Worm (Caenorhabditis elegans) whole organism, late embryonic: Measurements from ENCODE around the gene F44D12.6.
"Not testable (repeated sequence)": the region's sequence is repeated elsewhere in the genome, so short reads cannot be mapped to it uniquely, and the experiment has no call there.

Experiments used
- C08G9.2 ChIP-seq: sonication (generic microtip); optimal IDR thresholded peaks from 2 replicates; lab custom pipeline; 2016; ENCODE audit warnings: mild to moderate bottlenecking, missing genetic modification characterization, moderate library complexity, missing compliant biosample characterization
- F13H6.1 ChIP-seq: sonication (generic microtip); optimal IDR thresholded peaks from 2 replicates; lab custom pipeline; 2016; ENCODE audit warnings: missing genetic modification characterization, missing compliant biosample characterization
- K09A11.1 ChIP-seq: sonication (generic microtip); optimal IDR thresholded peaks from 2 replicates; lab custom pipeline; 2017; ENCODE audit warnings: antibody characterized with exemption, mild to moderate bottlenecking, missing genetic modification characterization, missing compliant biosample characterization; ENCODE audit not compliant: insufficient read depth
- ahr-1 ChIP-seq: sonication (generic microtip); optimal IDR thresholded peaks from 2 replicates; lab custom pipeline; 2016; ENCODE audit warnings: missing genetic modification characterization, missing compliant biosample characterization
- ama-1 ChIP-seq: fragments of 150-350 bp; optimal IDR thresholded peaks from 2 replicates; lab custom pipeline; 2014
- ceh-18 ChIP-seq: sonication (generic microtip); optimal IDR thresholded peaks from 2 replicates; lab custom pipeline; 2016; ENCODE audit warnings: missing genetic modification characterization, missing compliant biosample characterization
- ceh-31 ChIP-seq: sonication (generic microtip); optimal IDR thresholded peaks from 2 replicates; lab custom pipeline; 2016; ENCODE audit warnings: missing genetic modification characterization, missing compliant biosample characterization
- ceh-34 ChIP-seq: sonication (generic microtip); optimal IDR thresholded peaks from 2 replicates; lab custom pipeline; 2016; ENCODE audit warnings: mild to moderate bottlenecking, missing genetic modification characterization, missing compliant biosample characterization
- ceh-48 ChIP-seq: sonication (generic microtip); optimal IDR thresholded peaks from 2 replicates; lab custom pipeline; 2016; ENCODE audit warnings: missing genetic modification characterization, inconsistent platforms, missing compliant biosample characterization
- ceh-6 ChIP-seq: fragments of 200-800 bp; sonication (Bioruptor generic); optimal IDR thresholded peaks from 2 replicates; lab custom pipeline; 2018; ENCODE audit warnings: mild to moderate bottlenecking, missing genetic modification characterization, missing compliant biosample characterization
- ceh-9 ChIP-seq: sonication (generic microtip); optimal IDR thresholded peaks from 2 replicates; lab custom pipeline; 2016; ENCODE audit warnings: mild to moderate bottlenecking, missing genetic modification characterization, inconsistent platforms, missing compliant biosample characterization
- dmd-4 ChIP-seq: sonication (generic microtip); optimal IDR thresholded peaks from 2 replicates; lab custom pipeline; 2016; ENCODE audit warnings: borderline replicate concordance, missing genetic modification characterization, missing compliant biosample characterization
- ets-4 ChIP-seq: sonication (generic microtip); optimal IDR thresholded peaks from 2 replicates; lab custom pipeline; 2016; ENCODE audit warnings: missing genetic modification characterization, missing compliant biosample characterization
- fax-1 ChIP-seq: sonication (generic microtip); optimal IDR thresholded peaks from 2 replicates; lab custom pipeline; 2016; ENCODE audit warnings: missing genotype, missing genetic modification characterization, missing compliant biosample characterization
- fkh-6 ChIP-seq: sonication (generic microtip); optimal IDR thresholded peaks from 2 replicates; lab custom pipeline; 2016; ENCODE audit warnings: missing genetic modification characterization, missing compliant biosample characterization
- hlh-30 ChIP-seq: sonication (generic microtip); optimal IDR thresholded peaks from 2 replicates; lab custom pipeline; 2017; ENCODE audit warnings: antibody characterized with exemption, missing genetic modification characterization, missing compliant biosample characterization; ENCODE audit not compliant: insufficient read depth
- hlh-6 ChIP-seq: sonication (generic microtip); optimal IDR thresholded peaks from 2 replicates; lab custom pipeline; 2016; ENCODE audit warnings: missing genotype, missing genetic modification characterization, missing compliant biosample characterization
- hlh-8 ChIP-seq: sonication (generic microtip); optimal IDR thresholded peaks from 2 replicates; lab custom pipeline; 2016; ENCODE audit warnings: missing genotype, missing genetic modification characterization, missing compliant biosample characterization
- lim-6 ChIP-seq: sonication (generic microtip); optimal IDR thresholded peaks from 2 replicates; lab custom pipeline; 2016; ENCODE audit warnings: missing genetic modification characterization, missing compliant biosample characterization
- lin-11 ChIP-seq: fragments of 200-800 bp; sonication (Bioruptor generic); optimal IDR thresholded peaks from 2 replicates; lab custom pipeline; 2018; ENCODE audit warnings: mild to moderate bottlenecking, missing genetic modification characterization, missing compliant biosample characterization
- nhr-232 ChIP-seq: sonication (generic microtip); optimal IDR thresholded peaks from 2 replicates; lab custom pipeline; 2016; ENCODE audit warnings: missing genetic modification characterization, missing compliant biosample characterization
- npax-4 ChIP-seq: sonication (generic microtip); optimal IDR thresholded peaks from 2 replicates; lab custom pipeline; 2016; ENCODE audit warnings: missing genetic modification characterization, missing compliant biosample characterization
- odd-2 ChIP-seq: sonication (generic microtip); optimal IDR thresholded peaks from 2 replicates; lab custom pipeline; 2017; ENCODE audit warnings: antibody characterized with exemption, mild to moderate bottlenecking, missing genetic modification characterization, missing compliant biosample characterization
- pag-3 ChIP-seq: sonication (generic microtip); optimal IDR thresholded peaks from 2 replicates; lab custom pipeline; 2016; ENCODE audit warnings: missing compliant biosample characterization, missing genetic modification characterization, borderline replicate concordance
- pat-9 ChIP-seq: fragments of 200-800 bp; sonication (Bioruptor generic); optimal IDR thresholded peaks from 2 replicates; lab custom pipeline; 2018; ENCODE audit warnings: mild to moderate bottlenecking, missing genetic modification characterization, moderate library complexity, missing compliant biosample characterization
- pax-1 ChIP-seq: fragments of 150-350 bp; optimal IDR thresholded peaks from 2 replicates; lab custom pipeline; 2014; ENCODE audit warnings: missing biosample characterization, missing genetic modification characterization
- sdc-2 ChIP-seq: sonication (generic microtip); optimal IDR thresholded peaks from 2 replicates; lab custom pipeline; 2016; ENCODE audit warnings: missing genotype, missing genetic modification characterization, missing compliant biosample characterization
- tbx-2 ChIP-seq: sonication (generic microtip); optimal IDR thresholded peaks from 2 replicates; lab custom pipeline; 2016; ENCODE audit warnings: missing genetic modification characterization, missing compliant biosample characterization
- tbx-7 ChIP-seq: sonication (generic microtip); optimal IDR thresholded peaks from 2 replicates; lab custom pipeline; 2016; ENCODE audit warnings: missing genotype, missing genetic modification characterization, missing compliant biosample characterization
- ttx-3 ChIP-seq: sonication (generic microtip); optimal IDR thresholded peaks from 2 replicates; lab custom pipeline; 2016; ENCODE audit warnings: missing genetic modification reagents, missing genetic modification characterization, missing compliant biosample characterization
- unc-3 ChIP-seq, 2 experiments: fragments of 200-800 bp in 1 of 2; sonication (Bioruptor generic) in 1 of 2; sonication (generic microtip) in 1 of 2; conservative IDR thresholded peaks in 1 of 2; optimal IDR thresholded peaks in 1 of 2; 2 replicates each; pipeline versions ENCODE4 v1.3.6 to Lab custom; 2016 to 2022; ENCODE audit warnings: missing compliant biosample characterization in 2 of 2, missing genetic modification characterization in 2 of 2, missing genetic modification reagents in 1 of 2
- unc-42 ChIP-seq: sonication (generic microtip); optimal IDR thresholded peaks from 2 replicates; lab custom pipeline; 2016; ENCODE audit warnings: missing genotype, missing genetic modification characterization, missing compliant biosample characterization
- zip-5 ChIP-seq: sonication (generic microtip); optimal IDR thresholded peaks from 2 replicates; lab custom pipeline; 2016; ENCODE audit warnings: missing genetic modification characterization, missing compliant biosample characterization
- ztf-16 ChIP-seq: sonication (generic microtip); optimal IDR thresholded peaks from 2 replicates; lab custom pipeline; 2017; ENCODE audit warnings: missing genetic modification characterization, missing compliant biosample characterization

Gene F44D12.6

ce11 chrIV:10026129-10026528 lies 7.0 kb upstream of the F44D12.6 start:
- TF ChIP-seq C08G9.2 (tag; lab: Kevin White, UChicago), result no peak
- TF ChIP-seq nhr-232 (tag; lab: Kevin White, UChicago), result no peak
- no peak for TF ChIP-seq odd-2 (tag; lab: Kevin White, UChicago)
- TF ChIP-seq hlh-30 (tag; lab: Kevin White, UChicago), result no peak
- TF ChIP-seq pat-9 (tag; lab: Kevin White, UChicago), result no peak
- TF ChIP-seq ceh-9 (tag; lab: Kevin White, UChicago), result no peak
- TF ChIP-seq tbx-2 (tag; lab: Kevin White, UChicago), result no peak
- no peak for TF ChIP-seq ttx-3 (tag; lab: Kevin White, UChicago)
- TF ChIP-seq ceh-48 (tag; lab: Kevin White, UChicago), result no peak

ce11 chrIV:10027566-10027965 lies 5.6 kb upstream of the F44D12.6 start, which contains the start of gene gipc-2:
Gene gipc-2, minus strand, starts transcription at chrIV:10027666.
- TF ChIP-seq ztf-16 (tag; lab: Kevin White, UChicago), result no peak
- no peak for TF ChIP-seq F13H6.1

- not testable (repeated sequence) for TF ChIP-seq hlh-6; pag-3 (tag; lab: Kevin White, UChicago); ceh-31 (tag; lab: Kevin White, UChicago)
These were observed 4.4 kb upstream of the F44D12.6 start, which contains the start of the genes F44D12.16 and msd-2 for ce11 chrIV:10028779-10029178. Gene F44D12.16, plus strand, starts transcription at chrIV:10029079. Gene msd-2, plus strand, starts transcription at chrIV:10029083.

DNA sequence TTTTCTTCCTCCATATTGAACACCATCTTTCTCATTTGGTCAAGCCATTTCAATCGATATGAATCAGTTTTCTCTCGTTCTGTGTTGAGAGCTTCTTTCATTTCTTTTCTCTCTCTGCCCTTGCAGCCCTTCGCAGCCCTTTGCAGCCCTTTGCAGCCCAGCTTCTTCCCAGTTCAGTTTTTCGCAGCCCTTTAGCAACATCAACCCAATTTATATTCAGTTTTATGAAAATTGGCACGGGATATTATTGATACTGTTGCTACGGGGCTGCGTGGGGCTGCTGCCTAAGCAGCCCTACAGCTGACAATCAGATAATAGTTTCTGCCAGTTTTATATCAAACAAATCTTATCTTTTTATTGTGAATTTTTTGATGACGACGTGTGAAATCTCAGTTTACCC lies 3.8 kb downstream of the F44D12.6 start, which contains the start of gene F44D12.10:
TSS of gene F44D12.10 (minus strand) at position 101 of the 400 bp plus-strand sequence.
- no peak for TF ChIP-seq npax-4 (tag; lab: Kevin White, UChicago)
- no peak for TF ChIP-seq unc-3 (GFP tag; conservative IDR thresholded peaks at IDR 0.05; lab: Robert Waterston, UW)
- no peak for TF ChIP-seq unc-3 (tag; optimal IDR thresholded peaks at IDR 0.05; lab: Kevin White, UChicago)
- no peak for TF ChIP-seq fax-1
- no peak for TF ChIP-seq ztf-16 (tag; lab: Kevin White, UChicago)
- no peak for TF ChIP-seq K09A11.1 (tag; lab: Kevin White, UChicago)
- no peak for TF ChIP-seq ahr-1 (tag; lab: Kevin White, UChicago)
- no peak for TF ChIP-seq fkh-6 (tag; lab: Kevin White, UChicago)
- no peak for TF ChIP-seq hlh-8 (tag; lab: Kevin White, UChicago)
- no peak for TF ChIP-seq unc-42

DNA sequence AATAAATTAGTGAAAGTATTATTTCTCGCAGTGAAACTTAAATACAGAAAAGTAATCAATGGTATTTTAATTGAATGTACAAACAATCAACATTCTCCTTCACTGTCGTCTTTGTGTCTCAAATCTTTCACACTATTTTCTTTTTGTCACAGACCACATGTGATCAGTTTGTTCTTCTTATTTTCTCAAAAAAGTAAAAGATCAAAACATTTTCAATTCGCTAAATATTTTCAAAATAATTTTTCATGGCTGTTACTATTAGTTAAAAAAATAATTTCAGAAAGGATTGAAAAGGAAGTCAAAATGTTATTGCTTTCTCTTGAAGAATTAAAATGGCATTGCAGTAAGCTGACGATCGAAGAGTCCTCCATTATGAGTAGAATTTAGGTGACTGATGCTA lies 7.7 kb downstream of the F44D12.6 start, which contains the start of gene dhs-31:
TSS of gene dhs-31 (minus strand) at position 101 of the 400 bp plus-strand sequence.
- no peak for TF ChIP-seq ceh-31 (tag; lab: Kevin White, UChicago)
- TF ChIP-seq ceh-18 (tag; lab: Kevin White, UChicago), result no peak
- no peak for TF ChIP-seq ama-1 (lab: Kevin White, UChicago)
- no peak for TF ChIP-seq ceh-34 (tag; lab: Kevin White, UChicago)
- no peak for TF ChIP-seq pax-1
- no peak for TF ChIP-seq lim-6 (tag; lab: Kevin White, UChicago)
- no peak for TF ChIP-seq ets-4 (tag; lab: Kevin White, UChicago)
- no peak for TF ChIP-seq ceh-6 (GFP tag; lab: Kevin White, UChicago)
- no peak for TF ChIP-seq nhr-232 (tag; lab: Kevin White, UChicago)
- TF ChIP-seq dmd-4 (tag; lab: Kevin White, UChicago), result no peak
- no peak for TF ChIP-seq lin-11 (tag; lab: Kevin White, UChicago)
- no peak for TF ChIP-seq F13H6.1
- no peak for TF ChIP-seq tbx-7 (tag; lab: Kevin White, UChicago)
- no peak for TF ChIP-seq zip-5 (tag; lab: Kevin White, UChicago)
- TF ChIP-seq sdc-2, result no peak
- TF ChIP-seq ceh-48 (tag; lab: Kevin White, UChicago), result no peak
- TF ChIP-seq tbx-2 (tag; lab: Kevin White, UChicago), result no peak
